Worm (Caenorhabditis elegans) whole organism, dauer: ENCODE data around the gene fip-3.

Source experiments
- unc-62 ChIP-seq: sonication (generic microtip); optimal IDR thresholded peaks from 2 replicates; lab custom pipeline; 2017; ENCODE audit warnings: missing biosample characterization, missing genetic modification reagents, missing genetic modification characterization

fip-3 gene

DNA sequence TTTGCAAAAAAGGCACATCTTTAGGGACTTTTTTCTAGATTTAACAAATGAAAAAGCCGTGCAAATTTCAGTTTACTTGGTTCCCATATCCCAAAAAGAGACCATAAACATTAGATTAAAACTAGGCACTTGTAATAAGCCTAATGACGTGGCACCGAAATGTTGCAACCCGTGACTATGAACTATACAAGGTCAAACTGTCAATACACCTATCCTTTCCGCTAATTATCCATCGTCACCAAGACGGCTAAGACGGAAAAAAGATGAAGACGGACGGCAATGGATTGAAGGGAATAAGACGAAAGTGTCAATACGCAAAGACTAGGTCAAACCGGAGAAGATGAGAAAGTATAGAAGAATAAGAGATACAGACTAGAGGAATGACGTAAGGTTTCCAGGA, 9.7 kb upstream of the fip-3 start:
- no peak for TF ChIP-seq unc-62 (GFP tag; lab: Kevin White, UChicago)

ce11 chrIII:8597770-8598169, 8.5 kb upstream of the fip-3 start, which contains the start of gene ztf-30:
TSS of gene ztf-30 (minus strand) at chrIII:8597870.
- TF ChIP-seq unc-62 (GFP tag; lab: Kevin White, UChicago): no peak

DNA sequence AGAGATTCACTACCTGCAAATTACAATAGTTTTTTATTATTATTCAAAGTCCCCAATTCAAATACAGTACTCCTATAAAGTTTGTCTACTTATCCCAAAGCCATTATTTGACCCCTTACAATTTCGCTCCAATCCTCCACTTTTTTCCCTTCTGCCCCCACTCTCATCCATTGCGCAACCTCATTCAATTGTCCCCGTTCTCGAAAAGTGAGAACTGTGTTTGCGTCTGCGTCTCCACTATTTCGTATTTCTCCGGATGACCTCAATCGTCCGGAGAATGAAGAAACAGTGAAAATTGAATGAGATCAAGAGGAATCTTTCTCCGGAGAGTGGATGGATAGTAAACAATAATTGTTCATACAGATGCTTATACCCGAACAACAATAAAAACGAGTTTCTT, 7.4 kb upstream of the fip-3 start:
- TF ChIP-seq unc-62 (GFP tag; lab: Kevin White, UChicago): no peak

ce11 chrIII:8594088-8594487, 4.8 kb upstream of the fip-3 start:
- TF ChIP-seq unc-62 (GFP tag; lab: Kevin White, UChicago): no peak

ce11 chrIII:8593620-8594019, 4.3 kb upstream of the fip-3 start, which contains the start of gene C06E1.7:
TSS of gene C06E1.7 (minus strand) at chrIII:8593720.
- TF ChIP-seq unc-62 (GFP tag; lab: Kevin White, UChicago): no peak

DNA sequence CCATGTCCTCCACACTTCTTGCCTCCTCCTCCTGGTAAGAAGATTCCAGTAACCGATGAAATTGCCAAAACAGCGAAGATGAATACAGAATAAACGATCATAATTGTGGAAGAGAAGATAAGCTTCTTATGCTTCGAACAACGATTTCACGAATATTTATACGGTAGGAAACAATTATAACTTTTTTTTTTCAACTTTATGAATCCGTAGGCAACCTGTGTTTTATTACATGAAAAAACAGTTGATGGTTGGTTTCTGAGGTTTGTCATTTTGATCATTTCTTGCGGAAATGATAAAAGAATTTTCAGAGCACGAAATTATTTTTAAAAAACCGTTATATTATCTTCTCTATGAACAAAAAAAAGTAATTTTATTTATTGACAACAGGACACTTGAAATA, 1.6 kb upstream of the fip-3 start, which contains the start of gene fipr-16:
fipr-16 (minus strand) TSS at position 101 of the 400 bp plus-strand sequence.
- no peak for TF ChIP-seq unc-62 (GFP tag; lab: Kevin White, UChicago)

DNA sequence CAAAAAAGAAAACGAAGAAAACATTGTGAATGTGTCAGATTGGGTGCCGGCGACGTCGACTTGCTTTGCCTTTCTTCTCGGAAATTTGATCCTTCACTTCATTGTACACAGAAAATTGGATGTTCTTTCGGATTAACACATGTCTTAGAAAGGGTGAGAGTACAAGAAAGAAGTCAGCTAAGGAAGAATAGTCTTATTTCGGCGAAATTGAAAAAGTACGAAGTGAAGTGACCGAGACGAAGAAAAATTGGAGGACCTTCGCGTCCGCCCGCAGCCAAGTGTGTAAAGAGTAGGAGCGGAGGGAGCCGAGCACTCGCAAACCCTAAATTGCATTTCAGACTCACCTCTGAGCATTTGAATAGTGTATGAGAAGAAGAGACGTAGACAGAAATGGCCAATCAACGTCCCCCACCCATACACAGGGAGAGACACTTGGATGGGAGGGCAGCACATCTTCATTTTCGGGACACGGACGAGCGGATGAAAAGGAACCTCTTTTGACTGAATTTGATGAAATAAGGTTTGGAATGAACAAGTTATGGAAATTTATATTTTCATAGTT, 615 bp downstream of the fip-3 start, which contains the start of gene glr-1:
glr-1 (minus strand) TSS at position 51 of the 562 bp plus-strand sequence.
- no peak for TF ChIP-seq unc-62 (GFP tag; lab: Kevin White, UChicago)

- TF ChIP-seq unc-62 (GFP tag; lab: Kevin White, UChicago): no peak
These were observed 8.5 kb downstream of the fip-3 start, which contains the start of gene doxa-1 for ce11 chrIII:8580802-8581201. TSS of gene doxa-1 (plus strand) at chrIII:8581102.

ce11 chrIII:8579367-8579766, 9.9 kb downstream of the fip-3 start:
- TF ChIP-seq unc-62 (GFP tag; lab: Kevin White, UChicago): no peak

DNA sequence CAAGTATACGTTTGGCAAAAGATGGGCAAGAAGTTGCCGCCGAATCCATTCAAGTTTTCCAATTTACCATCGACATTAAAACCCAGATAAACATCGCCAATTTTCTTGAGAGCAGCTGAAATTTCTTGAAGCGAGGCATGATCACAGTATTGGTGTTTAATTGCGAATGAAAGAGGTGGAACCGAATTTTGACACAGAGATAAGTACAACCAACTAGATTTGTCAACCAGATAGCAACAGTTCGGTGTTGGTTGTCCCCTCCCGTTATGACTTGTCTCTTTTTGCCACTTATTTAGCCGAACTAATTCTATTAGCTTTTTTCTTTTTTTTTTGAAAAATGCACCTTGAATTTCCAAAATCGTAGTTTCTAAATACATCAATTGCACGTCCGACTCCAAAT, 10.9 kb downstream of the fip-3 start:
- TF ChIP-seq unc-62 (GFP tag; lab: Kevin White, UChicago): no peak

DNA sequence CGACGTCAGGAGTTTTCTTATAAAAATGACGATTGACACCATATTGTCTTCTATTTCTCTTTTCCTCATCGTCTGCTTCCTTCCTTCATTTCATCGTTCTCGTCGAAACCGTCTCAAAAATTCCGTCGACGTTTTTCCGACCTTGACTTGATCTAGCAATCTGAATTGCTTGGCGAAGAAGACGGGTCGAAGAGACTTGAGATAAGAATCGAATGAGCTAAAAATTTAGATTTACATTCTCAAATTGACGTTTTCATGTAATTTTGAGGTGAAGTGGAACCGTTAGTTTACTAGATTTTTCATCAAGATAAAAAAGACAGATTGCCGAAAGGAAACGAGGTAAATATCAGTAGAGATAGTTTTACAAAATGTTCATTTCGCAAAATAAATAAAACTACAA, 11.8 kb downstream of the fip-3 start:
- no peak for TF ChIP-seq unc-62 (GFP tag; lab: Kevin White, UChicago)

DNA sequence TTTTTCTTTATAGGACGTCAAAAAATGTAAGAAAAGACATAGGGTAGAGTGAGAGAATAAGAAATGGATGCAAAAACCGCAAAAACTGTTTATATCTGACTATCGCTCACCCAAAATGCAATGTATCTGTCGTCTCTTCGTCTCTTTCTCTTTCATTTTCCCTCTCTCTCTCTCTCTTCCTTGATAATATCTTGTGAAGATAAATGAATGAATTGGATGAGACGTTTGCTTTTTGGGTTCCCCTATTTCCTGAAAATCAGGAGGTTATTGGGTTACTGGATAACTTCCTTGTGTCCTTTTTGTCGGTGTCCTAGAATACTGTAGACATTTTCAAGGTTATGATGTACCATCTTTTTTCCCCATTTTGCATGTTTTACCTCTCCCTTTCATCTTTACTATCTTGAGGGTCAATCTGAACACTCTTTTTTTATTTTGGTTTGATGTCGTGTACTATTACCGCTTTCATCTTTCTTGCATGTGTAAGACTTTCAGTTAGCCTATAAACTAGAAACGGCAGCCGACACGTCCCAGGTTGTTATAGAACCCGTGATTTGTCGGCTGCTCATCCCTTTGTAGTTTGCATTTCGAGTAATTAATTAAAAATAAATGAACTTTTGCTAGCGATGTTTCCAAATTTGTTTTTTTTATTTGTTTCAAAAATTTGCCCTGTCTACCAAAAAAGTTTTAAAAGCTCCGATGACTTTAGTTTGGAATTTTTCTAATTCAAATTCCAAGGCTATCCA, 13.8 kb downstream of the fip-3 start:
- no peak for TF ChIP-seq unc-62 (GFP tag; lab: Kevin White, UChicago)

DNA sequence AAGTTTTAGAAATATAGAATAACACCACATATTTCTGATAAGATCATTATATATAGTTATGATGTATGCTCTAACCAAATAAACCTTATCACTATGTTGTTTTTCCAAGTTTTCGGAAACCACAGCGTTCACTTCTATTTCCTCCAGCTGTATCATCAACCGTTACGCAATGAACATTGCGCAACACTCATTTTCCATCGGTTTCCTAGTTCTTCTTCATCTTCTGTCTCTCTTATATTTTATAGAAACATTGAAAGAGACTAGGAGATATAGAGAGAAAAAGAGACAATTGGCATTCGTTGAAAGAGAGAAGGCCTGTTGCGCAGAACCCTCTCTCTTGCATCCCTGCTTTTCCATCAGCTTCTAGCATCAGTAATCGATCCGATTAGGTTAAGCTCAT, 15.0 kb downstream of the fip-3 start:
- TF ChIP-seq unc-62 (GFP tag; lab: Kevin White, UChicago): no peak

DNA sequence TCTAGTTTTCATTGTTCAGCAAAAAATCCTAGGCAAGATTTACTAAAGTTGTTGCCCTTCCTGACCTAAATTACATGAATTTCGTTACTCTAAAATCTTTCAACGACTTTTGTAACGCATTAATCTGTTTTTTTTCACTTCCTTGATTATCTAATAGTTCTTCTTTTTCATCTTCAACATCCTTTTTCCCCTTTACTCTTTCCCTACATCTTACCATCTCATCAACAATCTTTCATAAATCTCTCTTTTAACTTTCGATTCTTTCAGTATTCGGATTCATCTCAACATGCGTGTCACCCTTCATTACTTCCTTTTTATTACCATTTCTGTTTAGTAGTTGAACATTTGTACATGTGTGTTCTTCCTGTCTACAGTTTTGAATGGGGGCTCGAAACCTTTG, 15.4 kb downstream of the fip-3 start:
- no peak for TF ChIP-seq unc-62 (GFP tag; lab: Kevin White, UChicago)

DNA sequence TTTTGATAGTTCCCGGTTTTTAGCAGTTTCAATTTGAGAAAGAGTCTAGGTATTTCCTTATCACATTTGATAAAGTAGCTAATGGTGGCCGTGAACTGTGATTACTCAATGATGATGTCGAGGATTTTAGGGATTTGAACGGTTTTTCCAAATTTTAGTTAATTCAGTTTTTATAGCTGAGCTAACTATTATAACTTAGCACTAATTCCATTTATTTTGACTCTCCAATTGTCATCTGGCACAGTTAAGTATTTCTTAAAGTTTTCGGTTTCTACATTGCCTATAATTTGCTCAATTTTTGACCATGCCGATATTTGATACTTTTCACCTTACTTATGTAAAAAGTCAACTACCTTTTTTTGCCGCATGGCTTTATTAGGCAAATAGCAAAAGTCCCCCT, 16.0 kb downstream of the fip-3 start:
- TF ChIP-seq unc-62 (GFP tag; lab: Kevin White, UChicago): no peak

- TF ChIP-seq unc-62 (GFP tag; lab: Kevin White, UChicago): no peak
These were observed 17.4 kb downstream of the fip-3 start for ce11 chrIII:8571845-8572244.

DNA sequence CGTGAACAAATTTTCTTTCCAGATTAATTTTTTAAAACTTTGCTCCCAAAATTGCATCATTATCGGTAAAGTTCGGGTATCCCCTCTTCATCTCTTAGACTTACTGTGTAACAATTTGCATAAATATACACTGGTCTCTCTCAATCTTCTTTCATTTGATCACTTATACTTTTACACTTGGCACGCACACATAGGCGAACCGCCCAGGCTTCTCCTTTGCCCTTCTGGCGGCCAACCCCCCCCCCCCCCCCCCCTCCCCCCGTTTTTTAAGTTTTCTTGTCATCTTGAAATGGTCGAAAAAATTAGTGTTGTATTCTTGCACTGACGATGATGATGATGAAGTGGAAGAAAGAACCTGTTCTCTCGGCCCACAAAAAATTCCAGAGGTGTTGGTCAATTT, 19.0 kb downstream of the fip-3 start:
- TF ChIP-seq unc-62 (GFP tag; lab: Kevin White, UChicago): no peak
